Fruit fly (Drosophila melanogaster): ENCODE results near the gene AdoR.

Gene AdoR

DNA sequence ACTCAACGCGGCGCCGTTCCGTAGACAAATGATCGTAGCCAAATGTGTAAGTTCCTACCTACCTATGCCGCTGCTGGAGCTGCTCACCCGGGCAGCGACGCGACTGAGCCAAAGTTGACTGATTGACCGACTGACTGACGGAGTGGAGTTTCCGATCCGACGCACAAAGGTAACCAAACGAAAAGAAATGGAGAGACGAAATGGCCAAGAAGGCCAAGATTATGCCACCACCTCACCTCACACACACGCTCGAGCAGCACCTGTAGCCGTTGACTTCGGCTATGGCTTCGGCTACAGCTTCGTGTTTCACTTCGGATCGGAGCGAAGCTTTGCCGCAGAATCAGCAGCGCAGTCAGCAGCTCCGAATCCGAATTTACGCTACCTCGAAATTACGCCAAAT lies 41.6 kb upstream of the AdoR start, which contains the start of gene CG9747:
Gene CG9747, minus strand, starts transcription at position 206 of the 400 bp plus-strand sequence.
- TF ChIP-seq EcR (GFP tag; optimal IDR thresholded peaks at IDR 0.05) (peak; percentile 18), CG15710 (tag; optimal IDR thresholded peaks at IDR 0.05) (no peak)

- TF ChIP-seq fd96Ca (GFP tag; IDR thresholded peaks at IDR 0.05) (peak; percentile 58; the same call in 1 of the 3 replicates), CG8301 (tag; optimal IDR thresholded peaks at IDR 0.05) (peak; percentile 31), CG10348 (GFP tag; IDR thresholded peaks at IDR 0.05) (no peak), gl (tag; optimal IDR thresholded peaks at IDR 0.05) (peak; percentile 35), CG32121 (GFP tag; IDR thresholded peaks at IDR 0.05) (peak; percentile 35; the same call in 1 of the 2 replicates), CG34367 (tag; optimal IDR thresholded peaks at IDR 0.05) (peak; percentile 41), Pif1B (GFP tag; optimal IDR thresholded peaks at IDR 0.05) (peak; percentile 51), CG12605 (GFP tag; IDR thresholded peaks at IDR 0.05) (no peak), Snoo (tag; optimal IDR thresholded peaks at IDR 0.05) (peak; percentile 65), CG4496 (GFP tag; IDR thresholded peaks at IDR 0.05) (peak; percentile 59; the same call in 2 of the 3 replicates), Pif1A (GFP tag; optimal IDR thresholded peaks at IDR 0.05) (peak; percentile 67), rn (GFP tag; IDR thresholded peaks at IDR 0.05) (no peak), CG17806 (tag; optimal IDR thresholded peaks at IDR 0.05) (peak; percentile 67), CG8159 (tag; optimal IDR thresholded peaks at IDR 0.05) (peak; percentile 69), CG14655 (GFP tag; optimal IDR thresholded peaks at IDR 0.05) (peak; percentile 37), CG9948 (tag; optimal IDR thresholded peaks at IDR 0.05) (peak; percentile 62), CG13204 (GFP tag; optimal IDR thresholded peaks at IDR 0.05) (no peak), Ets98B (GFP tag; IDR thresholded peaks at IDR 0.05) (peak; percentile 29; the same call in 1 of the 2 replicates), CG15710 (tag; optimal IDR thresholded peaks at IDR 0.05) (peak; percentile 59)
These were observed 40.4 kb upstream of the AdoR start for dm6 chr3R:30189836-30190235.

DNA sequence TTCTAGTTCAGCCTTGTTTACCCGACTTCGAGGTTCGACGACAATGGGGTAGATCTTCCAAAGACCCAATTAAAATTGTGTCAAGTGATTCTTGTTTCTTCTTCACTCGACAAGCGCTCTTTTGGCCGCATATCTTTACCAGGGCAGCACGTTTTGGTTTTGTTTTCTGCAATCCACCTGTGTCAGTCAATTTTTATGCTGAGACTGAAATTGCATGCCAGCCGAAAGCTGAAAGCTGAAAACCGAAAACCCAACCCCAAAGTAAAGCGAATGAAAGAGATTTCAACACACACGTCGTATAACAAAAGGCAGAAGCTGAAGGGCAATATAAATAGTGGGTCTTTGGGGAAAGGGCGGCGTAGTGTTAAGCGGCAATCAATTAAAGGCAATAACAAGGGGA lies 40.0 kb upstream of the AdoR start:
- TF ChIP-seq CG34367 (tag; optimal IDR thresholded peaks at IDR 0.05) (no peak), CG14655 (GFP tag; optimal IDR thresholded peaks at IDR 0.05) (no peak), Ets98B (GFP tag; IDR thresholded peaks at IDR 0.05) (no peak), Snoo (tag; optimal IDR thresholded peaks at IDR 0.05) (no peak), CG8159 (tag; optimal IDR thresholded peaks at IDR 0.05) (no peak), fd96Ca (GFP tag; IDR thresholded peaks at IDR 0.05) (no peak)

DNA sequence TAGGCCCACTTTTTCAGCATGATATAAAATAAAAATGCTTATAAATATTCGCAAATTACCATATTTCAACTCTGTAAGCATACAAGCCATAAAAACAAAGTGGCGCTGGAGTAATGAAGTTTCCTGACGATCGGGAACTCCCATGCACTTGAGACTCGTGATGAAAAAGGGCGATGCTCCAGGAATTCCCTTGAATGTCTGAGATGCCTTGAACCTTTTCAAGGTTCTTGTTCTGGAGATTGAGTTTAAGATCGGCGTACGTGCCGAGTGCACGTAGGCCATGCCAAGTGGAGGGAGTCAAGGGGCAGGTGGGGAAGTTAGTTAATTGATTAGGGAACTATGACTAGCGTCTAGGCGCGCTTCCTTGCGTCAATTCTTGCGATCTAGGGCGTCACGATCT lies 34.5 kb upstream of the AdoR start:
- TF ChIP-seq CG34367 (tag; optimal IDR thresholded peaks at IDR 0.05) (no peak), CG12605 (GFP tag; IDR thresholded peaks at IDR 0.05) (no peak), EcR (GFP tag; optimal IDR thresholded peaks at IDR 0.05) (peak; percentile 90), CG32121 (GFP tag; IDR thresholded peaks at IDR 0.05) (no peak), rn (GFP tag; IDR thresholded peaks at IDR 0.05) (no peak), CG4496 (GFP tag; IDR thresholded peaks at IDR 0.05) (no peak)

DNA sequence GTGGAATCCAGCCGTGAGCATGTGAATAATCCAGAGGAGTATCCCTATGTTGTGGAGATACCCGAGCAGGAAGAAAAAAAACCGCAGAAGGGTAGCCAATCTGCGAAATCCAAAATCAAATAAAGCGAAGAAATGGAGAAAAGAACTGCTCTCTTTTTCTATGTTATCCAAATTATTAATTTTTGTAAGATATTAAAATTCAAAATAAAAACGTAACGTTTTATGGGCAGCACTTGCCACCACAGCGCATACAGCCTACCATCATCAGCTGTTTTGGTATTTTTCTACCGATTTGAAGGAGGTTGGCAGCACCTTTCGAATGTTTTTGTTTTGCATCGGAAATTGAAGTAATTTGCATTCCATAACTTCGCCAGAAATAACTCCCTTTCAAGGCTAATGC lies 30.5 kb upstream of the AdoR start, which contains the start of gene Bet5:
Gene Bet5, plus strand, starts transcription at position 299 of the 400 bp plus-strand sequence.
- no peak for TF ChIP-seq EcR (GFP tag; optimal IDR thresholded peaks at IDR 0.05)
- no peak for TF ChIP-seq CG15710 (tag; optimal IDR thresholded peaks at IDR 0.05)
- no peak for TF ChIP-seq CG4496 (GFP tag; IDR thresholded peaks at IDR 0.05)
- no peak for TF ChIP-seq Ets98B (GFP tag; IDR thresholded peaks at IDR 0.05)
- no peak for TF ChIP-seq CG9948 (tag; optimal IDR thresholded peaks at IDR 0.05)
- no peak for TF ChIP-seq CG8159 (tag; optimal IDR thresholded peaks at IDR 0.05)
- TF ChIP-seq CG32121 (GFP tag; IDR thresholded peaks at IDR 0.05) = no peak
- TF ChIP-seq CG12605 (GFP tag; IDR thresholded peaks at IDR 0.05) = no peak

- TF ChIP-seq Pif1A (GFP tag; optimal IDR thresholded peaks at IDR 0.05) (no peak), Pif1B (GFP tag; optimal IDR thresholded peaks at IDR 0.05) (no peak), gl (tag; optimal IDR thresholded peaks at IDR 0.05) (no peak), Ets98B (GFP tag; IDR thresholded peaks at IDR 0.05) (no peak), CG8159 (tag; optimal IDR thresholded peaks at IDR 0.05) (no peak), CG12605 (GFP tag; IDR thresholded peaks at IDR 0.05) (no peak), CG15710 (tag; optimal IDR thresholded peaks at IDR 0.05) (no peak), CG34367 (tag; optimal IDR thresholded peaks at IDR 0.05) (no peak), CG17806 (tag; optimal IDR thresholded peaks at IDR 0.05) (no peak), Snoo (tag; optimal IDR thresholded peaks at IDR 0.05) (no peak), CG13204 (GFP tag; optimal IDR thresholded peaks at IDR 0.05) (no peak), CG8301 (tag; optimal IDR thresholded peaks at IDR 0.05) (no peak), CG32121 (GFP tag; IDR thresholded peaks at IDR 0.05) (no peak), CG4496 (GFP tag; IDR thresholded peaks at IDR 0.05) (no peak), fd96Ca (GFP tag; IDR thresholded peaks at IDR 0.05) (no peak), rn (GFP tag; IDR thresholded peaks at IDR 0.05) (no peak), D1 (tag; optimal IDR thresholded peaks at IDR 0.05) (no peak), CG14655 (GFP tag; optimal IDR thresholded peaks at IDR 0.05) (no peak)
These were observed 28.1 kb upstream of the AdoR start, which contains the start of the genes CG1983 and CG15530 for dm6 chr3R:30177494-30177893. TSS of gene CG1983 (minus strand) at chr3R:30177700. TSS of gene CG15530 (plus strand) at chr3R:30177877.

DNA sequence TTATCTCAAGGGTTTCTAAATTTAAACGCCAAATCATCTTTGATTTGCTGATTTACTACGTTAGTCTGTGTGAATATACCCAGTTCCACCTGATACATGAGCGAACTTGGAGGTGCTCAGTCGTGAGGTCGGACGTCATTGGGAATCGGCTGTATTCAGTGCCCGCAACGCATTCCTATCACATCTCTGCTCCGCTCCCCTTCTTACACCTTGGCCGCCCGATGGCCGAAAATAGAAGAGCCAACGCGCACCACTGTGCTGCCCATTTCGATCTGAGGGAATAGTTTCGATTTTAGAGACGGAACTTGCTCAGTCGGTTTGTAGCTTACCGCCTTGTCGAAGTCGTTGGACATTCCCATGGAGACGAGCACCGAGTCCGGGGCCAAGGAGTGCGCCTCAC lies 26.9 kb upstream of the AdoR start:
- TF ChIP-seq CG8159 (tag; optimal IDR thresholded peaks at IDR 0.05) = no peak
- no peak for TF ChIP-seq CG14655 (GFP tag; optimal IDR thresholded peaks at IDR 0.05)
- no peak for TF ChIP-seq CG15710 (tag; optimal IDR thresholded peaks at IDR 0.05)
- no peak for TF ChIP-seq fd96Ca (GFP tag; IDR thresholded peaks at IDR 0.05)
- TF ChIP-seq Pif1B (GFP tag; optimal IDR thresholded peaks at IDR 0.05) = no peak
- TF ChIP-seq CG4496 (GFP tag; IDR thresholded peaks at IDR 0.05) = no peak
- TF ChIP-seq CG17806 (tag; optimal IDR thresholded peaks at IDR 0.05) = no peak
- no peak for TF ChIP-seq CG9948 (tag; optimal IDR thresholded peaks at IDR 0.05)
- no peak for TF ChIP-seq CG8301 (tag; optimal IDR thresholded peaks at IDR 0.05)
- no peak for TF ChIP-seq EcR (GFP tag; optimal IDR thresholded peaks at IDR 0.05)
- TF ChIP-seq CG34367 (tag; optimal IDR thresholded peaks at IDR 0.05) = no peak
- TF ChIP-seq CG32121 (GFP tag; IDR thresholded peaks at IDR 0.05) = no peak

All from whole organism, pupa.